Worm (Caenorhabditis elegans): Measurements from ENCODE around the gene cht-3.
A peak's percentile ranks its signal among the peaks of the same experiment; 100 is the strongest.

The cht-3 gene

DNA sequence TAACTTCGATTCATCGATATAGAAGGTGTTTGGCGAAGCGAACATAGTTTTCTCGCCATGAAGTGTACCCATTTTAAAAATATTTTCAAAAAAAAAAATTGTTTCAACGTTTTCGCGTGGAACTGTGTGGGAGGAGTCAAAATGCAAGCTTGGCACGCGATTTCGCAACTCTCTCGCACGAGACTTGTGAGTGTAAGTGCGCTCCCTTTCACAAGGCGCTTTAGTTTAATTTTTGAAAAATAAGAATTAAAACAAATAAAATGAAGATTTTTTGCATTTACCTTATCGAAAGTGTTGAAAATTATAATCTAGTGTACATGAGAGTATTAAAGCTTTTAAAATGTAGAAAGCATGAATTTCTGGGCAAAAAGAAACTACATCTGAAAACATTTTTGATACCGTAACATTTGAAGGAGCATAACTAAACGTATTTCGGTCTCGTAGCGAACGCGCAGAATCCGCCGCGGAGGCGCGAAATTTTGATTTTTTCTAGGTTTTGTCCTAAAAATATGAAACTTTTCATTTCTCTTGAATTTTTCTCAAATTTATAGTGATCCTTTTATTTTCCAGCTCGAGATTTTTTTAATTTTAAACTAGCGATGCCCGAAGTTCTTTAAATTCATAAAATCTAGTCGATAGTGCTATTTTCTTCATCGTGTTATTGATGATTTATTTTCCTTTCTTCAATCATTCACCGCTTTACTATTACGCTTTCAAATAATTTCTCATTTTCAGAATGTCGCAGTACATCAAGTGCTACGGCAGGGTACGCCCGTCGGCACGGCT lies 36.2 kb downstream of the cht-3 start, which contains the start of the genes cogc-2 and klp-18 (continued):
- TF ChIP-seq fkh-4 (tag; optimal IDR thresholded peaks at IDR 0.05; ENCODE audit: borderline replicate concordance) (peak; percentile 9), mef-2 (tag; optimal IDR thresholded peaks at IDR 0.05) (no peak), snpc-4 (tag; optimal IDR thresholded peaks at IDR 0.05) (peak; percentile 80), tlp-1 (tag; optimal IDR thresholded peaks at IDR 0.05) (no peak), lin-14 (GFP tag; optimal IDR thresholded peaks at IDR 0.05) (peak; percentile 83), efl-3 (GFP tag; optimal IDR thresholded peaks at IDR 0.05) (no peak), snu-23 (GFP tag; optimal IDR thresholded peaks at IDR 0.05) (peak; percentile 91), nhr-237 (tag; optimal IDR thresholded peaks at IDR 0.05) (no peak), nhr-90 (tag; optimal IDR thresholded peaks at IDR 0.05; ENCODE audit: poor library complexity) (peak; percentile 85), unc-98 (GFP tag; IDR thresholded peaks at IDR 0.05) (no peak), nhr-84 (tag; optimal IDR thresholded peaks at IDR 0.05) (no peak), ets-5 (GFP tag; IDR thresholded peaks at IDR 0.05) (no peak), mab-9 (GFP tag; IDR thresholded peaks at IDR 0.05) (peak; percentile 59), lir-3 (tag; optimal IDR thresholded peaks at IDR 0.05; ENCODE audit: poor library complexity) (peak; percentile 74), unc-62 (GFP tag; optimal IDR thresholded peaks at IDR 0.05) (no peak), pag-3 (tag; optimal IDR thresholded peaks at IDR 0.05; ENCODE audit: borderline replicate concordance, insufficient read depth) (no peak), ztf-11 (tag; optimal IDR thresholded peaks at IDR 0.05) (peak in 1 of 2 experiments; percentile 63), lsy-2 (tag; optimal IDR thresholded peaks at IDR 0.05) (peak; percentile 87 to 91), fkh-10 (GFP tag; optimal IDR thresholded peaks at IDR 0.05) (peak; percentile 51), hlh-17 (GFP tag; optimal IDR thresholded peaks at IDR 0.05; ENCODE audit: borderline replicate concordance) (no peak), F16B12.6 (tag; optimal IDR thresholded peaks at IDR 0.05) (peak; percentile 50), zip-4 (GFP tag; optimal IDR thresholded peaks at IDR 0.05) (peak; percentile 64), irx-1 (tag; optimal IDR thresholded peaks at IDR 0.05) (peak; percentile 71), unc-130 (tag; optimal IDR thresholded peaks at IDR 0.05) (peak; percentile 96), pax-3 (tag; optimal IDR thresholded peaks at IDR 0.05) (peak; percentile 32), nhr-20 (tag; optimal IDR thresholded peaks at IDR 0.05) (peak; percentile 85), sox-4 (tag; optimal IDR thresholded peaks at IDR 0.05) (peak; percentile 63), dsc-1 (tag; optimal IDR thresholded peaks at IDR 0.05) (peak; percentile 85), egl-27 (tag; optimal IDR thresholded peaks at IDR 0.05) (no peak), hpl-2 (GFP tag; optimal IDR thresholded peaks at IDR 0.05) (peak; percentile 63), aly-2 (tag; optimal IDR thresholded peaks at IDR 0.05) (no peak), Y116A8C.19 (tag; optimal IDR thresholded peaks at IDR 0.05; ENCODE audit: borderline replicate concordance) (no peak), C04F5.9 (tag; optimal IDR thresholded peaks at IDR 0.05) (peak; percentile 52), xbp-1 (tag; optimal IDR thresholded peaks at IDR 0.05) (peak; percentile 83), grh-1 (GFP tag; IDR thresholded peaks at IDR 0.05) (peak; percentile 78)

DNA sequence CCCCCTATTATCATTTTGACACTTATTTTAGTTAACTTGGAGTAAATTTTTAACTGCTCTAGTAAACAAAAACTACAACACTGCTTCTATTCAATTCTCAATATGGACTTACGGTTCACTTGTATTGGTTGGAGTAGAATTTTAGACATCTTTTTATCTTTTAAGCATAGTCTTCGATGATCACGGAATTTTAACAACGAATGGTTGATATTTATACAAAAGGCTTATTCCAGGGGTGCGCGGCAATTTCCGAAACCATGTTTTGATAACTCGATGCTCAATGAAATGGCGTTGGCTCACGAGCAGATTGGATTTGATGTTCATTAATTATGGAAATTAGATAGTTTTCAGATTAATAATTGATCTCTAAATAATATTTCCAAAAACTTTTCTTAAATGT lies 40.0 kb downstream of the cht-3 start:
- TF ChIP-seq fos-1 (tag; optimal IDR thresholded peaks at IDR 0.05) (no peak), hlh-4 (tag; optimal IDR thresholded peaks at IDR 0.05) (no peak), egl-13 (tag; optimal IDR thresholded peaks at IDR 0.05) (no peak), ceh-88 (GFP tag; IDR thresholded peaks at IDR 0.05) (no peak), fkh-8 (tag; optimal IDR thresholded peaks at IDR 0.05) (no peak), fkh-10 (GFP tag; optimal IDR thresholded peaks at IDR 0.05) (no peak), egl-27 (tag; optimal IDR thresholded peaks at IDR 0.05) (no peak), C16A3.4 (tag; optimal IDR thresholded peaks at IDR 0.05) (no peak), blmp-1 (tag; optimal IDR thresholded peaks at IDR 0.05) (no peak), ceh-8 (GFP tag; optimal IDR thresholded peaks at IDR 0.05) (no peak), irx-1 (tag; optimal IDR thresholded peaks at IDR 0.05) (no peak), unc-86 (tag; optimal IDR thresholded peaks at IDR 0.05) (no peak), grh-1 (GFP tag; IDR thresholded peaks at IDR 0.05) (no peak), Y116A8C.19 (tag; optimal IDR thresholded peaks at IDR 0.05; ENCODE audit: borderline replicate concordance) (no peak), lin-39 (tag; optimal IDR thresholded peaks at IDR 0.05) (no peak), ceh-90 (tag; optimal IDR thresholded peaks at IDR 0.05) (no peak)

Measured in whole organism, L1 larva.